Fruit fly (Drosophila melanogaster) whole organism, pupa: Measurements from ENCODE around the gene CG3061.

ENCODE experiments used
- CG10348 ChIP-seq: fragments of 200-800 bp; sonication (Bioruptor generic); IDR thresholded peaks from 2 replicates; pipeline ENCODE4 v1.3.6; 2022; ENCODE audit warnings: missing biosample characterization, missing genetic modification characterization
- CG12605 ChIP-seq: fragments of 200-800 bp; sonication (Bioruptor generic); IDR thresholded peaks from 2 replicates; pipeline ENCODE4 v1.3.6; 2022; ENCODE audit warnings: missing biosample characterization, missing genetic modification characterization
- CG13204 ChIP-seq: fragments of 200-800 bp; sonication (Bioruptor generic); optimal IDR thresholded peaks from 2 replicates; lab custom pipeline; 2018; ENCODE audit warnings: missing biosample characterization, mild to moderate bottlenecking, missing genetic modification characterization, moderate library complexity
- CG14655 ChIP-seq: fragments of 200-800 bp; sonication (Bioruptor generic); optimal IDR thresholded peaks from 3 replicates; lab custom pipeline; 2017; ENCODE audit warnings: mild to moderate bottlenecking, missing biosample characterization, missing genetic modification reagents, missing genetic modification characterization
- CG15710 ChIP-seq: fragments of 200-800 bp; sonication (Bioruptor generic); optimal IDR thresholded peaks from 2 replicates; lab custom pipeline; 2018; ENCODE audit warnings: missing biosample characterization, mild to moderate bottlenecking, missing genetic modification characterization, moderate library complexity
- CG17806 ChIP-seq: fragments of 200-800 bp; sonication (Bioruptor generic); optimal IDR thresholded peaks from 2 replicates; lab custom pipeline; 2018; ENCODE audit warnings: missing biosample characterization, mild to moderate bottlenecking, missing genetic modification characterization, moderate library complexity
- CG32121 ChIP-seq: fragments of 200-800 bp; sonication (Bioruptor generic); IDR thresholded peaks from 2 replicates; pipeline ENCODE4 v1.3.6; 2022; ENCODE audit warnings: missing biosample characterization, missing genetic modification characterization
- CG34367 ChIP-seq: fragments of 200-800 bp; sonication (Bioruptor generic); optimal IDR thresholded peaks from 2 replicates; lab custom pipeline; 2018; ENCODE audit warnings: missing biosample characterization, mild to moderate bottlenecking, missing genetic modification characterization
- CG4496 ChIP-seq: fragments of 200-800 bp; sonication (Bioruptor generic); IDR thresholded peaks from 3 replicates; pipeline ENCODE4 v1.3.6; 2022; ENCODE audit warnings: missing biosample characterization, missing genetic modification characterization
- CG8159 ChIP-seq: fragments of 200-800 bp; sonication (Bioruptor generic); optimal IDR thresholded peaks from 3 replicates; lab custom pipeline; 2018; ENCODE audit warnings: missing biosample characterization, mild to moderate bottlenecking, missing genetic modification characterization, moderate library complexity
- CG8301 ChIP-seq: fragments of 200-800 bp; sonication (Bioruptor generic); optimal IDR thresholded peaks from 2 replicates; lab custom pipeline; 2018; ENCODE audit warnings: missing biosample characterization, mild to moderate bottlenecking, missing genetic modification characterization
- CG9948 ChIP-seq: fragments of 200-800 bp; sonication (Bioruptor generic); optimal IDR thresholded peaks from 2 replicates; lab custom pipeline; 2018; ENCODE audit warnings: missing biosample characterization, mild to moderate bottlenecking, missing genetic modification characterization, moderate library complexity
- D1 ChIP-seq: fragments of 200-800 bp; sonication (Bioruptor generic); optimal IDR thresholded peaks from 2 replicates; lab custom pipeline; 2018; ENCODE audit warnings: missing biosample characterization, mild to moderate bottlenecking, missing genetic modification characterization, moderate library complexity
- EcR ChIP-seq: fragments of 200-800 bp; sonication (Bioruptor generic); optimal IDR thresholded peaks from 3 replicates; lab custom pipeline; 2019; ENCODE audit warnings: missing biosample characterization, missing genetic modification characterization, mild to moderate bottlenecking, moderate library complexity, missing genetic modification reagents
- Ets98B ChIP-seq: fragments of 200-800 bp; sonication (Bioruptor generic); IDR thresholded peaks from 2 replicates; pipeline ENCODE4 v1.3.6; 2022; ENCODE audit warnings: missing biosample characterization, missing genetic modification characterization
- Pif1A ChIP-seq: fragments of 200-800 bp; sonication (Bioruptor generic); optimal IDR thresholded peaks from 3 replicates; lab custom pipeline; 2016; ENCODE audit warnings: missing biosample characterization, missing genetic modification characterization
- Pif1B ChIP-seq: fragments of 200-800 bp; sonication (Bioruptor generic); optimal IDR thresholded peaks from 3 replicates; lab custom pipeline; 2016; ENCODE audit warnings: missing biosample characterization, missing genetic modification characterization
- Snoo ChIP-seq: fragments of 200-800 bp; sonication (Bioruptor generic); optimal IDR thresholded peaks from 3 replicates; lab custom pipeline; 2017; ENCODE audit warnings: missing biosample characterization, mild to moderate bottlenecking, missing genetic modification characterization, inconsistent platforms
- fd96Ca ChIP-seq: fragments of 200-800 bp; sonication (Bioruptor generic); IDR thresholded peaks from 3 replicates; pipeline ENCODE4 v1.3.6; 2022; ENCODE audit warnings: missing biosample characterization, missing genetic modification characterization
- gl ChIP-seq: fragments of 200-800 bp; sonication (Bioruptor generic); optimal IDR thresholded peaks from 2 replicates; lab custom pipeline; 2018; ENCODE audit warnings: missing biosample characterization, mild to moderate bottlenecking, missing genetic modification characterization
- rn ChIP-seq: fragments of 200-800 bp; sonication (Bioruptor generic); IDR thresholded peaks from 2 replicates; pipeline ENCODE4 v1.3.6; 2022; ENCODE audit warnings: missing biosample characterization, missing genetic modification characterization

The CG3061 gene

dm6 chr3R:14032422-14033188, 434 bp downstream of the CG3061 start:
- TF ChIP-seq CG9948 (tag; lab: Kevin White, UChicago) = no peak
- TF ChIP-seq fd96Ca (GFP tag; lab: Robert Waterston, UW) = no peak
- TF ChIP-seq Pif1B (GFP tag; lab: Kevin White, UChicago) = no peak
- TF ChIP-seq CG10348 (GFP tag; lab: Robert Waterston, UW) = no peak
- TF ChIP-seq EcR (GFP tag; lab: Kevin White, UChicago) = no peak
- TF ChIP-seq CG8159 = no peak
- TF ChIP-seq CG8301 (tag; lab: Kevin White, UChicago) = no peak
- TF ChIP-seq gl (tag; lab: Kevin White, UChicago) = no peak
- TF ChIP-seq Ets98B (GFP tag; lab: Robert Waterston, UW) = no peak
- no peak for TF ChIP-seq CG14655 (GFP tag; lab: Kevin White, UChicago)
- no peak for TF ChIP-seq D1
- TF ChIP-seq CG32121 (GFP tag; lab: Robert Waterston, UW) = no peak
- TF ChIP-seq CG4496 (GFP tag; lab: Robert Waterston, UW) = no peak
- TF ChIP-seq Snoo (tag; lab: Kevin White, UChicago) = no peak
- TF ChIP-seq CG15710 (tag; lab: Kevin White, UChicago) = no peak
- TF ChIP-seq CG13204 (GFP tag; lab: Kevin White, UChicago) = no peak
- no peak for TF ChIP-seq rn (GFP tag; lab: Robert Waterston, UW)

dm6 chr3R:14034636-14035035, 2.5 kb downstream of the CG3061 start:
- no peak for TF ChIP-seq fd96Ca (GFP tag; lab: Robert Waterston, UW)
- no peak for TF ChIP-seq Pif1B (GFP tag; lab: Kevin White, UChicago)
- TF ChIP-seq EcR (GFP tag; lab: Kevin White, UChicago) = no peak
- TF ChIP-seq CG12605 (GFP tag; lab: Robert Waterston, UW) = no peak
- TF ChIP-seq CG8301 (tag; lab: Kevin White, UChicago) = no peak
- no peak for TF ChIP-seq Ets98B (GFP tag; lab: Robert Waterston, UW)
- no peak for TF ChIP-seq CG8159
- no peak for TF ChIP-seq CG32121 (GFP tag; lab: Robert Waterston, UW)
- TF ChIP-seq CG14655 (GFP tag; lab: Kevin White, UChicago) = no peak
- TF ChIP-seq CG10348 (GFP tag; lab: Robert Waterston, UW) = no peak
- no peak for TF ChIP-seq Snoo (tag; lab: Kevin White, UChicago)
- no peak for TF ChIP-seq rn (GFP tag; lab: Robert Waterston, UW)
- TF ChIP-seq gl (tag; lab: Kevin White, UChicago) = no peak
- no peak for TF ChIP-seq CG17806 (tag; lab: Kevin White, UChicago)
- no peak for TF ChIP-seq CG15710 (tag; lab: Kevin White, UChicago)
- TF ChIP-seq, all 21 proteins: peak for 0

DNA sequence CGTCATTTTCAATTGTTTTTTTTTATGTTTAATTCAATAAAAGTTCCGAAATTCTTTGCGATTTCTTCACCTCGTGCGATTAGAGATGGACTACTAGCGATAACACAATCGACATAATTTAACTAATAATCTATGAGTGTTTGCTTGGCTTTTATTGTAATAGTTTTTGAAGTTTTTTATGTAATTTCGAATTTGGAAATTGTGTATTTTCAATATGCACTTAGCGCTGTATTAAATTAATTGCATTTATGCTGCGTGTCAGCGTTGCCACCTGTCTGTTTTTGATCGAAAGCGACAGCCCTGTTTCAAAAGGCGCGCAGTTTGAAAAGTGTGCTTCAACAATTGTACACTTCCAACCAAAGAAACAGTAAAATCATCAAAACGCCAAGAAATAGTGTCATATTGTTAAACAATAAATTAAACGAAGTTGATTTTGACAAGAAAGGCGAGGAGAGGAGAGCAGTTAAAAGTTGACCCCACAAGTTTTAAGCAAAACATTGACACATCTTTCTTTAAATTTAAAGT, 3.8 kb downstream of the CG3061 start, which contains the start of gene CG9922:
Gene CG9922 (minus strand): TSS at position 475 of the 525 bp plus-strand sequence.
- TF ChIP-seq EcR (GFP tag; lab: Kevin White, UChicago) (peak; percentile 55), Pif1B (GFP tag; lab: Kevin White, UChicago) (no peak), CG34367 (tag; lab: Kevin White, UChicago) (no peak), CG13204 (GFP tag; lab: Kevin White, UChicago) (no peak), CG10348 (GFP tag; lab: Robert Waterston, UW) (no peak), CG15710 (tag; lab: Kevin White, UChicago) (peak; percentile 16), Pif1A (GFP tag; lab: Kevin White, UChicago) (peak; percentile 43), Ets98B (GFP tag; lab: Robert Waterston, UW) (no peak), CG32121 (GFP tag; lab: Robert Waterston, UW) (no peak; the same call in 1 of the 2 replicates), D1 (peak; percentile 87), fd96Ca (GFP tag; lab: Robert Waterston, UW) (no peak), CG17806 (tag; lab: Kevin White, UChicago) (peak; percentile 16)

- TF ChIP-seq CG13204 (GFP tag; lab: Kevin White, UChicago) (no peak), D1 (no peak), EcR (GFP tag; lab: Kevin White, UChicago) (no peak), CG10348 (GFP tag; lab: Robert Waterston, UW) (no peak), Pif1B (GFP tag; lab: Kevin White, UChicago) (no peak), rn (GFP tag; lab: Robert Waterston, UW) (no peak), CG14655 (GFP tag; lab: Kevin White, UChicago) (no peak), Pif1A (GFP tag; lab: Kevin White, UChicago) (no peak), CG8159 (no peak), CG9948 (tag; lab: Kevin White, UChicago) (no peak), CG17806 (tag; lab: Kevin White, UChicago) (no peak)
Observed at dm6 chr3R:14037330-14037729, 5.2 kb downstream of the CG3061 start.

- no peak for TF ChIP-seq CG9948 (tag; lab: Kevin White, UChicago)
- peak; percentile 6 for TF ChIP-seq CG15710 (tag; lab: Kevin White, UChicago)
Observed at dm6 chr3R:14041036-14041435, 8.9 kb downstream of the CG3061 start.
